Worm (Caenorhabditis elegans) whole organism, L3 larva: ENCODE data around the gene wrn-1.

Source experiments
- R02D3.7 ChIP-seq: fragments of 150-350 bp; optimal IDR thresholded peaks from 2 replicates; lab custom pipeline; 2014; ENCODE audit warnings: missing biosample characterization, missing genetic modification characterization
- ZK546.5 ChIP-seq: sonication (generic microtip); optimal IDR thresholded peaks from 2 replicates; lab custom pipeline; 2017; ENCODE audit warnings: missing biosample characterization, missing genetic modification characterization
- aly-2 ChIP-seq: fragments of 150-350 bp; optimal IDR thresholded peaks from 2 replicates; lab custom pipeline; 2014; ENCODE audit warnings: missing biosample characterization, missing genetic modification characterization
- ama-1 ChIP-seq: fragments of 150-350 bp; optimal IDR thresholded peaks from 2 replicates; lab custom pipeline; 2018
- ceh-28 ChIP-seq: fragments of 150-350 bp; optimal IDR thresholded peaks from 2 replicates; lab custom pipeline; 2014; ENCODE audit warnings: missing biosample characterization, missing genetic modification reagents, missing genetic modification characterization
- ceh-82 ChIP-seq: fragments of 150-350 bp; optimal IDR thresholded peaks from 2 replicates; lab custom pipeline; 2014; ENCODE audit warnings: missing biosample characterization, missing genetic modification characterization
- ceh-9 ChIP-seq: sonication (generic microtip); optimal IDR thresholded peaks from 2 replicates; lab custom pipeline; 2018; ENCODE audit warnings: missing biosample characterization, missing genetic modification characterization
- daf-12 ChIP-seq: fragments of 150-350 bp; optimal IDR thresholded peaks from 2 replicates; lab custom pipeline; 2014; ENCODE audit warnings: missing biosample characterization, missing genetic modification reagents, missing genetic modification characterization
- egl-27 ChIP-seq: sonication (generic microtip); optimal IDR thresholded peaks from 4 replicates; lab custom pipeline; 2017; ENCODE audit warnings: missing biosample characterization, missing genetic modification reagents, missing genetic modification characterization
- egl-5 ChIP-seq: fragments of 150-350 bp; optimal IDR thresholded peaks from 2 replicates; lab custom pipeline; 2017; ENCODE audit warnings: missing biosample characterization, missing genetic modification reagents, missing genetic modification characterization, inconsistent platforms
- elt-1 ChIP-seq: fragments of 150-350 bp; optimal IDR thresholded peaks from 2 replicates; lab custom pipeline; 2014; ENCODE audit warnings: missing biosample characterization, missing genetic modification characterization
- elt-2 ChIP-seq: sonication (generic microtip); optimal IDR thresholded peaks from 2 replicates; lab custom pipeline; 2016; ENCODE audit warnings: missing genetic modification reagents, mild to moderate bottlenecking, missing genetic modification characterization, missing compliant biosample characterization
- elt-3 ChIP-seq, 3 experiments: fragments of 150-350 bp in 1 of 3; sonication (generic microtip) in 2 of 3; optimal IDR thresholded peaks; 2 replicates in 2 of 3; 4 replicates in 1 of 3; lab custom pipeline; 2014 to 2017; ENCODE audit warnings: missing biosample characterization in 3 of 3, missing genetic modification characterization in 3 of 3
- eor-1 ChIP-seq, 2 experiments: fragments of 150-350 bp; optimal IDR thresholded peaks; 2 replicates each; lab custom pipeline; 2014 to 2018; ENCODE audit warnings: missing biosample characterization in 2 of 2, missing genetic modification characterization in 2 of 2
- fkh-10 ChIP-seq: sonication (generic microtip); optimal IDR thresholded peaks from 2 replicates; lab custom pipeline; 2017; ENCODE audit warnings: missing biosample characterization, missing genetic modification reagents, missing genetic modification characterization
- fkh-2 ChIP-seq: fragments of 150-350 bp; optimal IDR thresholded peaks from 2 replicates; lab custom pipeline; 2014; ENCODE audit warnings: missing biosample characterization, missing genetic modification reagents, missing genetic modification characterization
- fos-1 ChIP-seq: fragments of 150-350 bp; optimal IDR thresholded peaks from 2 replicates; lab custom pipeline; 2014; ENCODE audit warnings: missing biosample characterization, missing genetic modification characterization
- hmg-11 ChIP-seq: sonication (generic microtip); optimal IDR thresholded peaks from 2 replicates; lab custom pipeline; 2016; ENCODE audit warnings: missing genetic modification characterization, missing compliant biosample characterization
- jun-1 ChIP-seq: fragments of 150-350 bp; optimal IDR thresholded peaks from 2 replicates; lab custom pipeline; 2014; ENCODE audit warnings: missing biosample characterization, missing genetic modification reagents, missing genetic modification characterization
- lin-15B ChIP-seq: fragments of 150-350 bp; optimal IDR thresholded peaks from 2 replicates; lab custom pipeline; 2014; ENCODE audit warnings: missing biosample characterization, missing genetic modification characterization
- lin-39 ChIP-seq: fragments of 150-350 bp; optimal IDR thresholded peaks from 2 replicates; lab custom pipeline; 2018; ENCODE audit warnings: missing biosample characterization, missing genetic modification reagents, missing genetic modification characterization
- lsy-12 ChIP-seq: sonication (generic microtip); optimal IDR thresholded peaks from 2 replicates; lab custom pipeline; 2016; ENCODE audit warnings: mild to moderate bottlenecking, missing genetic modification characterization, missing compliant biosample characterization
- mdl-1 ChIP-seq: fragments of 150-350 bp; optimal IDR thresholded peaks from 2 replicates; lab custom pipeline; 2014; ENCODE audit warnings: missing biosample characterization, missing genetic modification characterization
- nfya-1 ChIP-seq: sonication (generic microtip); optimal IDR thresholded peaks from 2 replicates; lab custom pipeline; 2017; ENCODE audit warnings: missing genetic modification characterization, mild to moderate bottlenecking, missing compliant biosample characterization, antibody characterized with exemption, moderate library complexity; ENCODE audit not compliant: insufficient read depth
- nhr-12 ChIP-seq: fragments of 150-350 bp; optimal IDR thresholded peaks from 2 replicates; lab custom pipeline; 2014; ENCODE audit warnings: missing biosample characterization, missing genetic modification characterization
- nhr-23 ChIP-seq: fragments of 150-350 bp; optimal IDR thresholded peaks from 2 replicates; lab custom pipeline; 2014; ENCODE audit warnings: missing biosample characterization, missing genetic modification reagents, missing genetic modification characterization
- nhr-25 ChIP-seq: sonication (generic microtip); optimal IDR thresholded peaks from 2 replicates; lab custom pipeline; 2017; ENCODE audit warnings: missing biosample characterization, missing genetic modification characterization
- nhr-43 ChIP-seq: sonication (generic microtip); optimal IDR thresholded peaks from 2 replicates; lab custom pipeline; 2016; ENCODE audit warnings: mild to moderate bottlenecking, missing genetic modification characterization, missing compliant biosample characterization; ENCODE audit not compliant: poor library complexity, severe bottlenecking
- nhr-67 ChIP-seq: fragments of 150-350 bp; optimal IDR thresholded peaks from 2 replicates; lab custom pipeline; 2014; ENCODE audit warnings: missing biosample characterization, missing genetic modification characterization
- nhr-77 ChIP-seq: fragments of 150-350 bp; optimal IDR thresholded peaks from 2 replicates; lab custom pipeline; 2014; ENCODE audit warnings: missing biosample characterization, missing genetic modification characterization
- pha-4 ChIP-seq: fragments of 150-350 bp; optimal IDR thresholded peaks from 2 replicates; lab custom pipeline; 2014; ENCODE audit warnings: missing biosample characterization, missing genetic modification reagents, missing genetic modification characterization
- pqm-1 ChIP-seq: fragments of 150-350 bp; optimal IDR thresholded peaks from 2 replicates; lab custom pipeline; 2017; ENCODE audit warnings: missing biosample characterization, missing genetic modification characterization, inconsistent platforms
- sea-2 ChIP-seq: fragments of 150-350 bp; sonication (generic microtip); optimal IDR thresholded peaks from 4 replicates; lab custom pipeline; 2014; ENCODE audit warnings: missing biosample characterization, missing genetic modification reagents, missing genetic modification characterization
- skn-1 ChIP-seq: fragments of 150-350 bp; optimal IDR thresholded peaks from 2 replicates; lab custom pipeline; 2014; ENCODE audit warnings: missing biosample characterization, missing genetic modification characterization
- snpc-4 ChIP-seq: fragments of 150-350 bp; optimal IDR thresholded peaks from 2 replicates; lab custom pipeline; 2014; ENCODE audit warnings: missing biosample characterization, missing genetic modification characterization
- tbx-2 ChIP-seq: sonication (generic microtip); optimal IDR thresholded peaks from 2 replicates; lab custom pipeline; 2016; ENCODE audit warnings: mild to moderate bottlenecking, missing genetic modification characterization, missing compliant biosample characterization
- unc-39 ChIP-seq: sonication (generic microtip); optimal IDR thresholded peaks from 4 replicates; lab custom pipeline; 2017; ENCODE audit warnings: missing biosample characterization, missing genetic modification characterization
- ztf-11 ChIP-seq: fragments of 150-350 bp; optimal IDR thresholded peaks from 2 replicates; lab custom pipeline; 2014; ENCODE audit warnings: missing biosample characterization, missing genetic modification characterization

The wrn-1 gene

ce11 chrII:6561300-6561699, 6.5 kb downstream of the wrn-1 start, which contains the start of gene F18C5.10 (continued):
- TF ChIP-seq R02D3.7 (no peak), hmg-11 (tag; lab: Kevin White, UChicago) (no peak), ceh-82 (tag; lab: Kevin White, UChicago) (no peak), daf-12 (no peak), pqm-1 (tag; lab: Kevin White, UChicago) (no peak), aly-2 (no peak), unc-39 (no peak)

ce11 chrII:6562203-6562867, 7.6 kb downstream of the wrn-1 start:
- TF ChIP-seq lin-15B (tag; lab: Kevin White, UChicago), result no peak
- no peak for TF ChIP-seq lsy-12 (tag; lab: Kevin White, UChicago)
- TF ChIP-seq nhr-23 (tag; lab: Kevin White, UChicago), result peak; percentile 64
- TF ChIP-seq snpc-4 (tag; lab: Kevin White, UChicago), result no peak
- no peak for TF ChIP-seq sea-2 (GFP tag; lab: Kevin White, UChicago)
- TF ChIP-seq lin-39 (tag; lab: Kevin White, UChicago), result no peak
- TF ChIP-seq elt-2 (tag; lab: Kevin White, UChicago), result no peak
- no peak for TF ChIP-seq egl-27 (tag; lab: Kevin White, UChicago)
- TF ChIP-seq elt-1 (tag; lab: Kevin White, UChicago), result no peak
- TF ChIP-seq nhr-67 (tag; lab: Kevin White, UChicago), result no peak
- no peak for TF ChIP-seq ceh-82 (tag; lab: Kevin White, UChicago)
- no peak for TF ChIP-seq nhr-12 (tag; lab: Kevin White, UChicago)
- no peak for TF ChIP-seq tbx-2 (tag; lab: Kevin White, UChicago)
- no peak for TF ChIP-seq ZK546.5
- TF ChIP-seq pqm-1 (tag; lab: Kevin White, UChicago), result no peak
- TF ChIP-seq eor-1 (tag; optimal IDR thresholded peaks at IDR 0.05; lab: Kevin White, UChicago), result no peak
- TF ChIP-seq fkh-2 (tag; lab: Kevin White, UChicago), result no peak
- peak; percentile 68 for TF ChIP-seq egl-5
- TF ChIP-seq jun-1 (tag; lab: Kevin White, UChicago), result peak; percentile 5
- TF ChIP-seq aly-2, result no peak
- no peak for TF ChIP-seq ztf-11 (tag; lab: Kevin White, UChicago)
- no peak for TF ChIP-seq mdl-1 (tag; lab: Kevin White, UChicago)
- TF ChIP-seq nhr-77 (tag; lab: Kevin White, UChicago), result no peak
- TF ChIP-seq elt-3 (tag; optimal IDR thresholded peaks at IDR 0.05; lab: Kevin White, UChicago), result peak in 1 of 3 experiments; percentile 45
- TF ChIP-seq nhr-25 (tag; lab: Kevin White, UChicago), result peak; percentile 85
- no peak for TF ChIP-seq ceh-9
- TF ChIP-seq pha-4 (tag; lab: Kevin White, UChicago), result peak; percentile 63
- peak; percentile 46 for TF ChIP-seq ama-1 (lab: Kevin White, UChicago)
- TF ChIP-seq nhr-43, result peak; percentile 32
- TF ChIP-seq skn-1 (tag; lab: Kevin White, UChicago), result no peak

- TF ChIP-seq nfya-1 (tag; lab: Kevin White, UChicago), result peak; percentile 55
- TF ChIP-seq nhr-12 (tag; lab: Kevin White, UChicago), result no peak
- peak; percentile 70 for TF ChIP-seq lin-39 (tag; lab: Kevin White, UChicago)
- peak; percentile 3 for TF ChIP-seq elt-2 (tag; lab: Kevin White, UChicago)
- peak; percentile 21 for TF ChIP-seq ceh-28
- TF ChIP-seq elt-1 (tag; lab: Kevin White, UChicago), result no peak
- TF ChIP-seq pqm-1 (tag; lab: Kevin White, UChicago), result no peak
- TF ChIP-seq pha-4 (tag; lab: Kevin White, UChicago), result no peak
- no peak for TF ChIP-seq aly-2
- TF ChIP-seq lin-15B (tag; lab: Kevin White, UChicago), result peak; percentile 16
- peak; percentile 67 for TF ChIP-seq snpc-4 (tag; lab: Kevin White, UChicago)
- no peak for TF ChIP-seq jun-1 (tag; lab: Kevin White, UChicago)
- TF ChIP-seq tbx-2 (tag; lab: Kevin White, UChicago), result no peak
- TF ChIP-seq ZK546.5, result no peak
- no peak for TF ChIP-seq nhr-25 (tag; lab: Kevin White, UChicago)
- no peak for TF ChIP-seq fos-1 (tag; lab: Kevin White, UChicago)
- TF ChIP-seq hmg-11 (tag; lab: Kevin White, UChicago), result peak; percentile 55
- no peak for TF ChIP-seq fkh-10 (GFP tag; lab: Kevin White, UChicago)
- TF ChIP-seq lsy-12 (tag; lab: Kevin White, UChicago), result no peak
- TF ChIP-seq egl-27 (tag; lab: Kevin White, UChicago), result no peak
Measured at ce11 chrII:6563238-6563637, 8.5 kb downstream of the wrn-1 start.
